Worm (Caenorhabditis elegans): ENCODE data around the gene F35C5.12.

Gene F35C5.12

DNA sequence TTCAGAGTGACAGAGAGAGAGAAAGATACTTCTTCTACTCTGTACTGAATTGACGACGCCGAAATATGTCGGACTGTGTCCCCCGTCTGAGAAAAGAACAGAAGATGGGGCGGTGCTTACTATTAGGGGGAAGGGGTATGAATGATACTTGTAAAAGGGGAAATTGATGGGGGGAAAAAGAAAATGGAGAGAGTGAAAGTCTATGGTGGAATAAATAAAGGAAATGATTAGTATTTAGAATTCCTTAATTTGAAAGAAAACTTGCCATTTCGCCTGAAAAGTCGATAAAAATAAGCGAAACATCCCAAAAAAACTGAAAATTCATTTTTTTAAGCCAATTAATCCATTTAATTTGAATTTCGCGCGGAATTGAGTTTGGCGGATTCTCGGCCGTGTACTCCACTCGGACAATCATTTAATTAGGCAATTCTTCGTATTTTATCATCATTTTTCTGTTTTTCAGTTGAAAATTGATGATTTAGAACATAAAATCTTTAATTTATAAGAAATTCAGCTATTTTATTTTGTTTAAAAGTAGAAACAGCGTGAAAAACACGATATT, at the start of gene F35C5.12:
Gene F35C5.12, minus strand, starts transcription at position 51 of the 562 bp plus-strand sequence.
- TF ChIP-seq nhr-77 (tag; optimal IDR thresholded peaks at IDR 0.05) (no peak), spr-1 (tag; optimal IDR thresholded peaks at IDR 0.05) (no peak), hlh-30 (tag; optimal IDR thresholded peaks at IDR 0.05; ENCODE audit: insufficient read depth) (no peak), Y48G9A.11 (GFP tag; IDR thresholded peaks at IDR 0.05) (peak; percentile 85), mdl-1 (tag; optimal IDR thresholded peaks at IDR 0.05) (no peak), F44E2.7 (GFP tag; IDR thresholded peaks at IDR 0.05) (no peak), dpl-1 (GFP tag; optimal IDR thresholded peaks at IDR 0.05) (peak; percentile 93), ceh-44 (GFP tag; IDR thresholded peaks at IDR 0.05) (0 out of 2 replicates have a peak, but pooled peaks have one; percentile 34), nhr-25 (tag; optimal IDR thresholded peaks at IDR 0.05; ENCODE audit: borderline replicate concordance, insufficient read depth) (no peak), unc-130 (GFP tag; optimal IDR thresholded peaks at IDR 0.05) (peak; percentile 36), ZK337.2 (GFP tag; IDR thresholded peaks at IDR 0.05) (peak; percentile 50; the same call in 1 of the 2 replicates), duxl-1 (tag; optimal IDR thresholded peaks at IDR 0.05; ENCODE audit: poor library complexity) (peak; percentile 10), aha-1 (tag) (peak; percentile 66), hif-1 (tag; optimal IDR thresholded peaks at IDR 0.05) (peak in 1 of 2 experiments; percentile 57), ceh-62 (tag; optimal IDR thresholded peaks at IDR 0.05) (no peak), pqm-1 (tag; optimal IDR thresholded peaks at IDR 0.05) (no peak), mes-2 (tag; optimal IDR thresholded peaks at IDR 0.05; ENCODE audit: poor library complexity, severe bottlenecking) (peak; percentile 96), nhr-102 (tag; optimal IDR thresholded peaks at IDR 0.05) (no peak), dmd-9 (GFP tag; IDR thresholded peaks at IDR 0.05) (0 out of 2 replicates have a peak, but pooled peaks have one; percentile 44), ceh-32 (tag; optimal IDR thresholded peaks at IDR 0.05; ENCODE audit: poor library complexity) (no peak), daf-8 (GFP tag; IDR thresholded peaks at IDR 0.05) (no peak), dve-1 (tag; optimal IDR thresholded peaks at IDR 0.05; ENCODE audit: insufficient read depth) (peak; percentile 12)

ce11 chrII:12961743-12962142, 47.4 kb upstream of the F35C5.12 start:
- peak; percentile 86 for TF ChIP-seq aha-1 (tag)
- no peak for TF ChIP-seq nhr-11 (tag; optimal IDR thresholded peaks at IDR 0.05)

ce11 chrII:12961293-12961692, 46.9 kb upstream of the F35C5.12 start:
- TF ChIP-seq F49E8.2 (tag; optimal IDR thresholded peaks at IDR 0.05; ENCODE audit: borderline replicate concordance) (no peak), fos-1 (tag; optimal IDR thresholded peaks at IDR 0.05) (no peak), nhr-48 (tag; optimal IDR thresholded peaks at IDR 0.05) (peak; percentile 42), madf-9 (GFP tag; conservative IDR thresholded peaks at IDR 0.05) (no peak), hlh-11 (tag; optimal IDR thresholded peaks at IDR 0.05) (peak; percentile 45)

DNA sequence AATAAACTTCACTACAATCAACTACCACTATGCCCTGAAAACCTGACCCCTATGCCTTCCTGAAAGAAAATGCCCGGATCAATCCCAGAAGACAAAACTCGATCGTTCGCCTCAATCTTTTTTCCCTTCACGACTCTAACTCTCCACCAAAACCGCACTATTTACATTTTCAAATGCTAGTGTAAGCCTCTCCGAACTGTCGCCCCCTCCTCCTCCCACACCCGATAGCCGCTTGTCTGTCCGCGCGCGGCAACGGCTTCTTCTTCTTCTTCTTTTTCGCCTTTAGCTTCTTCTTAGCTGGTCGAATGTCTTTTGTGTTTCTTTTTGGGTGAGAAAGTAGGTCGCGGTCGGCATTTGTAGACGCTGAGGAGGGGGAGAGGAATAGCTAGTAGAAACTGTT, 45.8 kb upstream of the F35C5.12 start:
- TF ChIP-seq unc-62 (GFP tag; optimal IDR thresholded peaks at IDR 0.05 in 1 of 2) (peak in 1 of 2 experiments; percentile 81), unc-62 (tag; optimal IDR thresholded peaks at IDR 0.05) (no peak), egl-27 (tag; optimal IDR thresholded peaks at IDR 0.05) (no peak)

ce11 chrII:12954670-12955069, 40.3 kb upstream of the F35C5.12 start, which contains the start of the genes Y38F1A.1 and Y38F1A.2:
Gene Y38F1A.1 (minus strand): TSS chrII:12954770.
Gene Y38F1A.2 (plus strand): TSS chrII:12954958.
- no peak for TF ChIP-seq Y105C5A.15 (GFP tag; IDR thresholded peaks at IDR 0.05)
- no peak for TF ChIP-seq tag-97 (GFP tag; IDR thresholded peaks at IDR 0.05)
- no peak for TF ChIP-seq hlh-11 (tag; optimal IDR thresholded peaks at IDR 0.05)
- TF ChIP-seq ceh-44 (GFP tag; IDR thresholded peaks at IDR 0.05) = no peak
- no peak for TF ChIP-seq madf-9 (GFP tag; conservative IDR thresholded peaks at IDR 0.05)
- TF ChIP-seq dpl-1 (GFP tag; optimal IDR thresholded peaks at IDR 0.05) = no peak
- TF ChIP-seq zip-11 (GFP tag; IDR thresholded peaks at IDR 0.05) = no peak
- no peak for TF ChIP-seq fos-1 (tag; optimal IDR thresholded peaks at IDR 0.05)
- no peak for TF ChIP-seq lin-15B (tag; optimal IDR thresholded peaks at IDR 0.05)
- no peak for TF ChIP-seq unc-62 (GFP tag; optimal IDR thresholded peaks at IDR 0.05 in 1 of 2)
- no peak for TF ChIP-seq unc-62 (tag; optimal IDR thresholded peaks at IDR 0.05)
- TF ChIP-seq gei-8 (GFP tag; optimal IDR thresholded peaks at IDR 0.05) = no peak
- TF ChIP-seq hif-1 (tag; optimal IDR thresholded peaks at IDR 0.05) = no peak
- no peak for TF ChIP-seq lim-7 (GFP tag; IDR thresholded peaks at IDR 0.05)
- no peak for TF ChIP-seq mxl-2 (GFP tag; conservative IDR thresholded peaks at IDR 0.05)
